Worm (Caenorhabditis elegans): Measurements from ENCODE around the gene zipt-7.1.

Gene zipt-7.1

ce11 chrIV:17291629-17292199 is 3.8 kb upstream of the zipt-7.1 start, which contains the start of the genes T28F3.11 and slc-17.4:
T28F3.11 (minus strand) TSS chrIV:17291679.
slc-17.4 (minus strand) TSS chrIV:17291733.
- TF ChIP-seq unc-62 (GFP tag; optimal IDR thresholded peaks at IDR 0.05) = no peak

ce11 chrIV:17285263-17285662 is 2.7 kb downstream of the zipt-7.1 start:
- TF ChIP-seq unc-62 (GFP tag; optimal IDR thresholded peaks at IDR 0.05) = no peak

ce11 chrIV:17284099-17284498 is 3.8 kb downstream of the zipt-7.1 start, which contains the start of gene nra-1:
nra-1 (minus strand) TSS chrIV:17284199.
- TF ChIP-seq unc-62 (GFP tag; optimal IDR thresholded peaks at IDR 0.05) = no peak

ce11 chrIV:17281060-17282021 is 6.6 kb downstream of the zipt-7.1 start:
- TF ChIP-seq unc-62 (GFP tag; optimal IDR thresholded peaks at IDR 0.05) = no peak

- no peak for TF ChIP-seq unc-62 (GFP tag; optimal IDR thresholded peaks at IDR 0.05)
Observed at ce11 chrIV:17280441-17280939, 7.4 kb downstream of the zipt-7.1 start.

- TF ChIP-seq unc-62 (GFP tag; optimal IDR thresholded peaks at IDR 0.05) = no peak
Observed at ce11 chrIV:17279592-17280440, 8.1 kb downstream of the zipt-7.1 start.

- TF ChIP-seq unc-62 (GFP tag; optimal IDR thresholded peaks at IDR 0.05) = no peak
Observed at ce11 chrIV:17278861-17279591, 8.9 kb downstream of the zipt-7.1 start, which contains the start of gene hsp-1. hsp-1 (plus strand) TSS chrIV:17278959.

ce11 chrIV:17278363-17278762 is 9.6 kb downstream of the zipt-7.1 start:
- no peak for TF ChIP-seq unc-62 (GFP tag; optimal IDR thresholded peaks at IDR 0.05)

- TF ChIP-seq unc-62 (GFP tag; optimal IDR thresholded peaks at IDR 0.05) = no peak
Observed at ce11 chrIV:17277459-17278173, 10.3 kb downstream of the zipt-7.1 start.

- TF ChIP-seq unc-62 (GFP tag; optimal IDR thresholded peaks at IDR 0.05) = no peak
Observed at ce11 chrIV:17276705-17277458, 11.1 kb downstream of the zipt-7.1 start, which contains the start of gene clec-196. clec-196 (plus strand) TSS chrIV:17276956.

- no peak for TF ChIP-seq unc-62 (GFP tag; optimal IDR thresholded peaks at IDR 0.05)
Observed at ce11 chrIV:17275281-17275680, 12.7 kb downstream of the zipt-7.1 start, which contains the start of gene lhfp-4. lhfp-4 (plus strand) TSS chrIV:17275581.

- TF ChIP-seq unc-62 (GFP tag; optimal IDR thresholded peaks at IDR 0.05) = no peak
Observed at ce11 chrIV:17273602-17274110, 14.3 kb downstream of the zipt-7.1 start, which contains the start of gene gln-5. gln-5 (minus strand) TSS chrIV:17273652.

ce11 chrIV:17269702-17270101 is 18.2 kb downstream of the zipt-7.1 start:
- no peak for TF ChIP-seq unc-62 (GFP tag; optimal IDR thresholded peaks at IDR 0.05)
